Fruit fly (Drosophila melanogaster): ENCODE data around the gene CG32668.

dm6 chrX:11149201-11149600 lies 10.4 kb downstream of the CG32668 start, which contains the start of gene Lint-1:
- TF ChIP-seq CTCF (optimal IDR thresholded peaks at IDR 0.05): no peak
- TF ChIP-seq CG8478 (optimal IDR thresholded peaks at IDR 0.05): no peak
